Fruit fly (Drosophila melanogaster) S2 (cell line): Measurements from ENCODE around the gene Hira.

ENCODE experiments used
- CG8478 ChIP-seq: fragments of >200 bp; optimal IDR thresholded peaks from 2 replicates; lab custom pipeline; 2018
- CTCF ChIP-seq, 2 experiments: fragments of >200 bp; optimal IDR thresholded peaks; 2 replicates each; lab custom pipeline; 2018

Hira gene

dm6 chrX:7744036-7744435 is 22.1 kb downstream of the Hira start:
- peak; percentile 76 for TF ChIP-seq CTCF (optimal IDR thresholded peaks at IDR 0.05; lab: Kevin White, UChicago)
- no peak for TF ChIP-seq CG8478 (lab: Kevin White, UChicago)

- no peak for TF ChIP-seq CG8478 (lab: Kevin White, UChicago)
- no peak for TF ChIP-seq CTCF (optimal IDR thresholded peaks at IDR 0.05; lab: Kevin White, UChicago)
Measured at dm6 chrX:7746342-7746741, 24.4 kb downstream of the Hira start.

- TF ChIP-seq CTCF (optimal IDR thresholded peaks at IDR 0.05; lab: Kevin White, UChicago) (no peak), CG8478 (lab: Kevin White, UChicago) (no peak)
Measured at dm6 chrX:7764682-7765081, 42.8 kb downstream of the Hira start, which contains the start of gene Ir7a. Gene Ir7a, plus strand, starts transcription at chrX:7764982.

dm6 chrX:7768147-7768787 is 46.3 kb downstream of the Hira start, which contains the start of gene CG34338:
Gene CG34338, plus strand, starts transcription at chrX:7768737.
- TF ChIP-seq CG8478 (lab: Kevin White, UChicago) (no peak), CTCF (optimal IDR thresholded peaks at IDR 0.05; lab: Kevin White, UChicago) (no peak)
